Fruit fly (Drosophila melanogaster): Measurements from ENCODE around the gene CG14947.

dm6 chr2L:12114159-12114558 is 38.3 kb downstream of the CG14947 start, which contains the start of gene CG17211:
- no peak for TF ChIP-seq fd85E (GFP tag; optimal IDR thresholded peaks at IDR 0.05)
- no peak for TF ChIP-seq Lpt (GFP tag; optimal IDR thresholded peaks at IDR 0.05)
- TF ChIP-seq Blimp-1 (GFP tag; optimal IDR thresholded peaks at IDR 0.05), result no peak
- no peak for TF ChIP-seq pdm3 (GFP tag; optimal IDR thresholded peaks at IDR 0.05)
- TF ChIP-seq CG6276 (GFP tag; optimal IDR thresholded peaks at IDR 0.05), result no peak
- TF ChIP-seq Sox14 (GFP tag; optimal IDR thresholded peaks at IDR 0.05), result no peak

All from whole organism, prepupa.